Worm (Caenorhabditis elegans) whole organism, dauer: ENCODE measurements around the gene Y116A8C.38.
"Not testable (repeated sequence)": the region's sequence is repeated elsewhere in the genome, so short reads cannot be mapped to it uniquely, and the experiment has no call there.

Source experiments
- unc-62 ChIP-seq: sonication (generic microtip); optimal IDR thresholded peaks from 2 replicates; lab custom pipeline; 2017; ENCODE audit warnings: missing biosample characterization, missing genetic modification reagents, missing genetic modification characterization

The Y116A8C.38 gene

ce11 chrIV:17165734-17166133, 34.4 kb downstream of the Y116A8C.38 start, which contains the start of gene skr-8:
Gene skr-8, minus strand, starts transcription at chrIV:17165834.
- TF ChIP-seq unc-62 = not testable (repeated sequence)

- TF ChIP-seq unc-62 = no peak
Measured at ce11 chrIV:17166974-17167373, 35.6 kb downstream of the Y116A8C.38 start, which contains the start of gene skr-12. Gene skr-12, plus strand, starts transcription at chrIV:17167274.

ce11 chrIV:17171732-17172131, 40.4 kb downstream of the Y116A8C.38 start:
- TF ChIP-seq unc-62 = no peak

- TF ChIP-seq unc-62 = no peak
Measured at ce11 chrIV:17174087-17174486, 42.7 kb downstream of the Y116A8C.38 start.

ce11 chrIV:17174980-17175379, 43.6 kb downstream of the Y116A8C.38 start:
- TF ChIP-seq unc-62 = no peak

ce11 chrIV:17176177-17176576, 44.8 kb downstream of the Y116A8C.38 start, which contains the start of gene C52D10.3:
Gene C52D10.3, plus strand, starts transcription at chrIV:17176477.
- TF ChIP-seq unc-62 = no peak

- TF ChIP-seq unc-62 = no peak
Measured at ce11 chrIV:17179071-17179470, 47.7 kb downstream of the Y116A8C.38 start.

ce11 chrIV:17179565-17179964, 48.2 kb downstream of the Y116A8C.38 start:
- no peak for TF ChIP-seq unc-62

- no peak for TF ChIP-seq unc-62
Measured at ce11 chrIV:17183032-17183608, 51.8 kb downstream of the Y116A8C.38 start.
